Worm (Caenorhabditis elegans): ENCODE results near the gene C06E4.1.

C06E4.1 gene

ce11 chrIV:7323904-7324303 lies 40.8 kb downstream of the C06E4.1 start:
- TF ChIP-seq hmg-4 (GFP tag; optimal IDR thresholded peaks at IDR 0.05): no peak
- TF ChIP-seq ceh-13 (GFP tag; optimal IDR thresholded peaks at IDR 0.05): no peak
- TF ChIP-seq ama-1 (optimal IDR thresholded peaks at IDR 0.05): no peak
- TF ChIP-seq pes-1 (GFP tag; IDR thresholded peaks at IDR 0.05): no peak
- TF ChIP-seq scrt-1 (GFP tag; IDR thresholded peaks at IDR 0.05): no peak
- no peak for TF ChIP-seq tra-4 (tag; optimal IDR thresholded peaks at IDR 0.05)

- TF ChIP-seq flt-1 (GFP tag; IDR thresholded peaks at IDR 0.05): no peak
- no peak for TF ChIP-seq hmg-4 (GFP tag; optimal IDR thresholded peaks at IDR 0.05)
- no peak for TF ChIP-seq pes-1 (GFP tag; IDR thresholded peaks at IDR 0.05)
- TF ChIP-seq tbx-37 (GFP tag; conservative IDR thresholded peaks at IDR 0.05): no peak
- no peak for TF ChIP-seq ceh-13 (GFP tag; optimal IDR thresholded peaks at IDR 0.05)
- no peak for TF ChIP-seq F13C5.2 (tag; optimal IDR thresholded peaks at IDR 0.05)
- TF ChIP-seq B0310.2 (tag; optimal IDR thresholded peaks at IDR 0.05): no peak
- TF ChIP-seq ets-7 (tag; optimal IDR thresholded peaks at IDR 0.05): no peak
- no peak for TF ChIP-seq hmbx-1 (tag; optimal IDR thresholded peaks at IDR 0.05)
- TF ChIP-seq sea-1 (GFP tag; conservative IDR thresholded peaks at IDR 0.05): no peak
- TF ChIP-seq hnd-1 (tag; optimal IDR thresholded peaks at IDR 0.05): no peak
- TF ChIP-seq tbx-11 (GFP tag; IDR thresholded peaks at IDR 0.05): no peak
- no peak for TF ChIP-seq aly-1 (tag; optimal IDR thresholded peaks at IDR 0.05)
- no peak for TF ChIP-seq scrt-1 (GFP tag; IDR thresholded peaks at IDR 0.05)
- TF ChIP-seq ceh-36 (tag; optimal IDR thresholded peaks at IDR 0.05): no peak
- TF ChIP-seq tra-4 (tag; optimal IDR thresholded peaks at IDR 0.05): no peak
- TF ChIP-seq ama-1 (optimal IDR thresholded peaks at IDR 0.05): no peak
These were observed 41.9 kb downstream of the C06E4.1 start for ce11 chrIV:7324913-7325312.

DNA sequence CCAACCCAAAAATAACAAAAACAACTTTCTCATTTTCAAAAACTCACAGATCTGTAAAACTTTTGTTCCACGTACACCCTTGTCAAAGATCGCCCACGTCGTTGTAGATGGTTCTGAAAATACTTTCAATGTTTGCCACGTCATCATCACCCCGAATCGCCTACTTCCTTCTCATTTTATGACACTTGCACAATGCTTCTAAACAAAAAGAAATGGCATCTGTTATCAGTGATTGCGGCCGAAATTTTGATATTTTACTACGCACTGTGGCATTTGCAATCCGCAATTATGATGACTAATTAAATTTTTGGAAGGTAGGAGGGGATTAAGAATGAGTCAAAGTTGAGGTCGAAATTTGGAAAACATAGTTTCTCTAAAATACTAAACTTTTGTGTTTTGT lies 42.6 kb downstream of the C06E4.1 start:
- TF ChIP-seq tbx-11 (GFP tag; IDR thresholded peaks at IDR 0.05): no peak
- TF ChIP-seq F13C5.2 (tag; optimal IDR thresholded peaks at IDR 0.05): no peak
- no peak for TF ChIP-seq B0310.2 (tag; optimal IDR thresholded peaks at IDR 0.05)
- TF ChIP-seq hmbx-1 (tag; optimal IDR thresholded peaks at IDR 0.05): no peak
- TF ChIP-seq ama-1 (optimal IDR thresholded peaks at IDR 0.05): no peak
- no peak for TF ChIP-seq ceh-13 (GFP tag; optimal IDR thresholded peaks at IDR 0.05)
- TF ChIP-seq tra-4 (tag; optimal IDR thresholded peaks at IDR 0.05): no peak
- no peak for TF ChIP-seq pes-1 (GFP tag; IDR thresholded peaks at IDR 0.05)
- TF ChIP-seq hmg-4 (GFP tag; optimal IDR thresholded peaks at IDR 0.05): no peak
- no peak for TF ChIP-seq aly-1 (tag; optimal IDR thresholded peaks at IDR 0.05)
- no peak for TF ChIP-seq tbx-37 (GFP tag; conservative IDR thresholded peaks at IDR 0.05)
- no peak for TF ChIP-seq flt-1 (GFP tag; IDR thresholded peaks at IDR 0.05)
- TF ChIP-seq ceh-36 (tag; optimal IDR thresholded peaks at IDR 0.05): no peak
- TF ChIP-seq scrt-1 (GFP tag; IDR thresholded peaks at IDR 0.05): no peak
- no peak for TF ChIP-seq hnd-1 (tag; optimal IDR thresholded peaks at IDR 0.05)
- TF ChIP-seq sea-1 (GFP tag; conservative IDR thresholded peaks at IDR 0.05): no peak
- TF ChIP-seq ets-7 (tag; optimal IDR thresholded peaks at IDR 0.05): no peak

- TF ChIP-seq ceh-13 (GFP tag; optimal IDR thresholded peaks at IDR 0.05): no peak
- no peak for TF ChIP-seq sea-1 (GFP tag; conservative IDR thresholded peaks at IDR 0.05)
- no peak for TF ChIP-seq flt-1 (GFP tag; IDR thresholded peaks at IDR 0.05)
- TF ChIP-seq pes-1 (GFP tag; IDR thresholded peaks at IDR 0.05): no peak
- no peak for TF ChIP-seq ets-7 (tag; optimal IDR thresholded peaks at IDR 0.05)
- no peak for TF ChIP-seq scrt-1 (GFP tag; IDR thresholded peaks at IDR 0.05)
- TF ChIP-seq tbx-37 (GFP tag; conservative IDR thresholded peaks at IDR 0.05): no peak
- TF ChIP-seq hmg-4 (GFP tag; optimal IDR thresholded peaks at IDR 0.05): no peak
- TF ChIP-seq B0310.2 (tag; optimal IDR thresholded peaks at IDR 0.05): no peak
- no peak for TF ChIP-seq ceh-36 (tag; optimal IDR thresholded peaks at IDR 0.05)
- TF ChIP-seq hnd-1 (tag; optimal IDR thresholded peaks at IDR 0.05): no peak
- no peak for TF ChIP-seq aly-1 (tag; optimal IDR thresholded peaks at IDR 0.05)
- no peak for TF ChIP-seq F13C5.2 (tag; optimal IDR thresholded peaks at IDR 0.05)
- no peak for TF ChIP-seq hmbx-1 (tag; optimal IDR thresholded peaks at IDR 0.05)
- TF ChIP-seq ama-1 (optimal IDR thresholded peaks at IDR 0.05): no peak
- TF ChIP-seq tbx-11 (GFP tag; IDR thresholded peaks at IDR 0.05): no peak
- TF ChIP-seq tra-4 (tag; optimal IDR thresholded peaks at IDR 0.05): no peak
These were observed 43.6 kb downstream of the C06E4.1 start, which contains the start of gene ifo-1 for ce11 chrIV:7326613-7327149. ifo-1 (minus strand) TSS chrIV:7326663.

- no peak for TF ChIP-seq sea-1 (GFP tag; conservative IDR thresholded peaks at IDR 0.05)
- no peak for TF ChIP-seq ceh-13 (GFP tag; optimal IDR thresholded peaks at IDR 0.05)
- TF ChIP-seq pes-1 (GFP tag; IDR thresholded peaks at IDR 0.05): no peak
- no peak for TF ChIP-seq F13C5.2 (tag; optimal IDR thresholded peaks at IDR 0.05)
- TF ChIP-seq tbx-37 (GFP tag; conservative IDR thresholded peaks at IDR 0.05): no peak
- no peak for TF ChIP-seq tbx-11 (GFP tag; IDR thresholded peaks at IDR 0.05)
- no peak for TF ChIP-seq hmg-4 (GFP tag; optimal IDR thresholded peaks at IDR 0.05)
- no peak for TF ChIP-seq flt-1 (GFP tag; IDR thresholded peaks at IDR 0.05)
- no peak for TF ChIP-seq B0310.2 (tag; optimal IDR thresholded peaks at IDR 0.05)
- TF ChIP-seq tra-4 (tag; optimal IDR thresholded peaks at IDR 0.05): no peak
- TF ChIP-seq ama-1 (optimal IDR thresholded peaks at IDR 0.05): no peak
- TF ChIP-seq hmbx-1 (tag; optimal IDR thresholded peaks at IDR 0.05): no peak
- no peak for TF ChIP-seq hnd-1 (tag; optimal IDR thresholded peaks at IDR 0.05)
- TF ChIP-seq ceh-36 (tag; optimal IDR thresholded peaks at IDR 0.05): no peak
These were observed 45.9 kb downstream of the C06E4.1 start, which contains the start of gene sqst-2 for ce11 chrIV:7328918-7329317. sqst-2 (minus strand) TSS chrIV:7328975.

ce11 chrIV:7332695-7333094 lies 49.6 kb downstream of the C06E4.1 start, which contains the start of gene ocr-4:
ocr-4 (minus strand) TSS chrIV:7332795.
- no peak for TF ChIP-seq hmg-4 (GFP tag; optimal IDR thresholded peaks at IDR 0.05)
- TF ChIP-seq ceh-36 (tag; optimal IDR thresholded peaks at IDR 0.05): no peak
- no peak for TF ChIP-seq aly-1 (tag; optimal IDR thresholded peaks at IDR 0.05)
- no peak for TF ChIP-seq ets-7 (tag; optimal IDR thresholded peaks at IDR 0.05)
- no peak for TF ChIP-seq pes-1 (GFP tag; IDR thresholded peaks at IDR 0.05)
- TF ChIP-seq sea-1 (GFP tag; conservative IDR thresholded peaks at IDR 0.05): no peak
- TF ChIP-seq hmbx-1 (tag; optimal IDR thresholded peaks at IDR 0.05): no peak
- TF ChIP-seq flt-1 (GFP tag; IDR thresholded peaks at IDR 0.05): no peak
- TF ChIP-seq F13C5.2 (tag; optimal IDR thresholded peaks at IDR 0.05): no peak
- no peak for TF ChIP-seq hnd-1 (tag; optimal IDR thresholded peaks at IDR 0.05)
- TF ChIP-seq tbx-37 (GFP tag; conservative IDR thresholded peaks at IDR 0.05): no peak
- TF ChIP-seq ama-1 (optimal IDR thresholded peaks at IDR 0.05): no peak
- no peak for TF ChIP-seq tbx-11 (GFP tag; IDR thresholded peaks at IDR 0.05)
- TF ChIP-seq scrt-1 (GFP tag; IDR thresholded peaks at IDR 0.05): no peak
- TF ChIP-seq ceh-13 (GFP tag; optimal IDR thresholded peaks at IDR 0.05): no peak
- no peak for TF ChIP-seq B0310.2 (tag; optimal IDR thresholded peaks at IDR 0.05)
